Worm (Caenorhabditis elegans): ENCODE results near the gene ptp-2.

Gene ptp-2

DNA sequence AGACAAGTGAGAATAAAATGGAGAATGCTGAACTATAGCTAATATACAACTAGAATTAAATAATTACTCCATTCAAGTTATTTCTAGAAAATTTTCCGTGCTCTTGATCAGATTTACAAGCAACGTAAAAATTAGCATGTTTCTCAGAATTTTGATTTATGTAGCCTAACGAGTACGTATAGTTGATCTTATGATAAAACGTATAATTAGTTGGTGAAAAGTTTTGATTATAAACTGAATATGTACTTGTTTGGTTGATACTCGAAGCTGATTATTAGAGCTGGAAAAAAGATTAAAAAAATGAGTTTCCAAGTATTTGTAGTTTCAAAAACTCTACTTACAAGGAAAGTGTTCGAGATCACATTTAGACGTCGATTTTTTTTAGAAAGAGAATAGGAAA, 21.9 kb upstream of the ptp-2 start:
- TF ChIP-seq sdc-2 (tag; optimal IDR thresholded peaks at IDR 0.05) = no peak
- no peak for TF ChIP-seq nhr-11 (tag; optimal IDR thresholded peaks at IDR 0.05)
- no peak for TF ChIP-seq ceh-14 (tag; optimal IDR thresholded peaks at IDR 0.05)
- no peak for TF ChIP-seq nfya-1 (tag; optimal IDR thresholded peaks at IDR 0.05)
- no peak for TF ChIP-seq ceh-18 (tag; optimal IDR thresholded peaks at IDR 0.05)
- TF ChIP-seq npax-4 (tag; optimal IDR thresholded peaks at IDR 0.05) = no peak
- no peak for TF ChIP-seq ceh-30 (tag; optimal IDR thresholded peaks at IDR 0.05)
- no peak for TF ChIP-seq lin-11 (tag; optimal IDR thresholded peaks at IDR 0.05)
- no peak for TF ChIP-seq unc-3 (GFP tag; conservative IDR thresholded peaks at IDR 0.05)
- no peak for TF ChIP-seq unc-3 (tag; optimal IDR thresholded peaks at IDR 0.05)
- no peak for TF ChIP-seq T23F11.4 (GFP tag; optimal IDR thresholded peaks at IDR 0.05)
- TF ChIP-seq tbx-7 (tag; optimal IDR thresholded peaks at IDR 0.05) = no peak
- no peak for TF ChIP-seq rnt-1 (tag; optimal IDR thresholded peaks at IDR 0.05)
- no peak for TF ChIP-seq ceh-9 (tag; optimal IDR thresholded peaks at IDR 0.05)
- no peak for TF ChIP-seq zip-5 (tag; optimal IDR thresholded peaks at IDR 0.05)
- no peak for TF ChIP-seq odd-2 (tag; optimal IDR thresholded peaks at IDR 0.05)
- no peak for TF ChIP-seq hlh-13 (GFP tag; optimal IDR thresholded peaks at IDR 0.05)
- no peak for TF ChIP-seq hlh-30 (tag; optimal IDR thresholded peaks at IDR 0.05; ENCODE audit: insufficient read depth)

DNA sequence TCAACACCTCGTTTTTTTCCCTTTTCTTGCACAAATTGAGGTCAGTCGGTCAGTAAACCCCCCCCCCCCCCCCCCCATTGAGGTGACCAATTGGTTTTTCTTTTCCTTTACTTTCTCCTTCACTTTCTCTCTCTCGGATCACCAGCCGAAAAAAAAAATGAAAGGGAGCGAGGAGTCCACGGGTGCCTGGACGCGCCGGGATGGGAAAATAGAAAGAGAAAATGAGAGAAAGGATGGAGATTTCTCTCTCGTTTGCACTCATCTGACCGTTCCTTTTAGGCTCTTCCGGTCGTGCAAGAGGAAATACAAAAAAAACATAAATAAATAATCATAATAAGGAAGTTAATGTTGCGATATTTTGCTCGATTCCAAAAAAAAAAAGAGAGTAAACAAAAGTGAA, 19.4 kb upstream of the ptp-2 start:
- TF ChIP-seq npax-4 (tag; optimal IDR thresholded peaks at IDR 0.05) (no peak), fkh-6 (tag; optimal IDR thresholded peaks at IDR 0.05) (no peak), ztf-16 (tag; optimal IDR thresholded peaks at IDR 0.05) (no peak), hlh-15 (tag; optimal IDR thresholded peaks at IDR 0.05) (no peak), ceh-45 (GFP tag; IDR thresholded peaks at IDR 0.05) (no peak), pros-1 (tag; optimal IDR thresholded peaks at IDR 0.05) (no peak)

DNA sequence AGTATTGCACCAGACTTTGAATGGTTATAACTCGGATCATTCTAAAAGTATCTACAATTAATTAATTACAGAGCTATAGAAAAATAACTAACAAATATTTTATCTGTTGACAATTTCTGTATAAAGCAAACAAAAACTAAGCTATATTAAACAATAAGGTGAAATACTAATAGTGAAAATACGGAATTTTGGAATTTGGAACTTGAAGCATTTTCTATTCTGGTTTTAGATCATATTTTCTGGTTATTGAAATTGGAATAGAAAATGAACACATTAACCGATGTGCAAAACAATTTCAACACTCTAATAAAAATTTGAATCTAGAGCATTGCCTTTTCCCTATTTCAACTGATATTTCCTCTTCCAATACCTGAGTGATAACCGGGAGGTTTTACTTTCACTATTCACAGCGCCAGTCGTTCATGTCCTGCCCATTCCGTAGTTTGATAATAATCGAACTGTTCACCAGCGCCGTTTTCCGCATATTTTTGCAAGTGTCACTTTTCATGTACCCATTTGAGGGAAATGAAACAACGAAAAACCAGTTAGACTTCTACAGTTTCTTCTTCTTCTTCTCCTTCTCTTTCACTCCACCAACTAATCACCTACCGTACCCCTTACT, 18.5 kb upstream of the ptp-2 start:
- TF ChIP-seq npax-4 (tag; optimal IDR thresholded peaks at IDR 0.05) = no peak
- TF ChIP-seq ceh-30 (tag; optimal IDR thresholded peaks at IDR 0.05) = no peak
- no peak for TF ChIP-seq rnt-1 (tag; optimal IDR thresholded peaks at IDR 0.05)
- no peak for TF ChIP-seq tbx-7 (tag; optimal IDR thresholded peaks at IDR 0.05)
- no peak for TF ChIP-seq tbx-2 (tag; optimal IDR thresholded peaks at IDR 0.05)
- no peak for TF ChIP-seq pat-9 (tag; optimal IDR thresholded peaks at IDR 0.05)
- no peak for TF ChIP-seq pqm-1 (tag; optimal IDR thresholded peaks at IDR 0.05)
- TF ChIP-seq ceh-18 (tag; optimal IDR thresholded peaks at IDR 0.05) = no peak
- no peak for TF ChIP-seq sox-4 (tag; optimal IDR thresholded peaks at IDR 0.05)
- no peak for TF ChIP-seq hlh-30 (tag; optimal IDR thresholded peaks at IDR 0.05; ENCODE audit: insufficient read depth)
- no peak for TF ChIP-seq ceh-24 (tag; optimal IDR thresholded peaks at IDR 0.05)
- TF ChIP-seq F13H6.1 (tag; optimal IDR thresholded peaks at IDR 0.05) = no peak
- no peak for TF ChIP-seq ceh-9 (tag; optimal IDR thresholded peaks at IDR 0.05)

DNA sequence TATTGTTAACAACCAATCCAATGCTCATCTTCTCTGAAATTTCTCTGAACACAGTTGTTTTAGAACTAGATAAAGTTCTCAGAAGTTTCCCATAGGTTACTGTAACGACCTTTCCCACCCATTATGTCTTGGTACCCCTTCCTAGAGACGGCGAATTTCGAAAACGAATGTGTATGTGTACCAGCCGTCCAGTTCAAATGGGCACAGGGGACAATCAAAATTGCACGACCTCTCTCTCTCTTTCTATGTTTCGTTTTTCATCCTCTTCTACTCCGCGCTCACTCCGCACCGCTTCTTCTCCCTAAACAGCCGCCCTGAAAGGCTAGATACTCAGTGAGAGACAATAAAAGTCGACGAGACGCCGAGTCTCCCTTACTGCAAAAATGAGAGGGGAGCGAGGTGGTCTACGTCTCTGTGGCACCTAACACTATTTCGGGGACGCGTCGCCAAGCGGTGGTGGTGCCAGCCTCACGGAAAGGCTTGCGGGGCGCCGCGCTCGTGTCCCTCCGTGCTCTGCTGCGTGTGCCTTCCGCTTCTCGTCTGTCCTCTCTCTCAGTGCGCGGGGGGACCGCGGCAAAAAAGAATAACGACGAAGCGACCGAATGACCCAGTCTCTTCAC, 16.9 kb upstream of the ptp-2 start:
- TF ChIP-seq elt-4 (tag; optimal IDR thresholded peaks at IDR 0.05) (no peak), Y22D7AL.16 (tag; optimal IDR thresholded peaks at IDR 0.05) (no peak), ceh-6 (GFP tag; optimal IDR thresholded peaks at IDR 0.05) (no peak), F13H6.1 (tag; optimal IDR thresholded peaks at IDR 0.05) (peak; percentile 9), pha-2 (tag; optimal IDR thresholded peaks at IDR 0.05) (no peak), dve-1 (tag; optimal IDR thresholded peaks at IDR 0.05) (no peak), odd-2 (tag; optimal IDR thresholded peaks at IDR 0.05) (no peak), hlh-6 (tag; optimal IDR thresholded peaks at IDR 0.05) (no peak), sox-4 (tag; optimal IDR thresholded peaks at IDR 0.05) (no peak), sox-2 (GFP tag; IDR thresholded peaks at IDR 0.05) (no peak), ceh-19 (GFP tag; optimal IDR thresholded peaks at IDR 0.05) (peak; percentile 7), syd-9 (tag; optimal IDR thresholded peaks at IDR 0.05) (peak; percentile 64), mec-3 (tag; optimal IDR thresholded peaks at IDR 0.05; ENCODE audit: borderline replicate concordance) (peak; percentile 23), ceh-14 (tag; optimal IDR thresholded peaks at IDR 0.05) (no peak), ceh-45 (GFP tag; IDR thresholded peaks at IDR 0.05) (no peak), ttx-3 (tag; optimal IDR thresholded peaks at IDR 0.05) (no peak), unc-42 (tag; optimal IDR thresholded peaks at IDR 0.05) (peak; percentile 24), tbx-2 (tag; optimal IDR thresholded peaks at IDR 0.05) (peak; percentile 12), K02D7.2 (tag; optimal IDR thresholded peaks at IDR 0.05) (no peak), C08G9.2 (tag; optimal IDR thresholded peaks at IDR 0.05) (peak; percentile 14)

All from whole organism, late embryonic.